Worm (Caenorhabditis elegans) whole organism, mixed stage, embryonic: ENCODE data around the gene tni-3.

Experiments used
- M03D4.4 ChIP-seq: sonication (generic microtip); optimal IDR thresholded peaks from 2 replicates; lab custom pipeline; 2017; ENCODE audit warnings: mild to moderate bottlenecking, missing genetic modification characterization, missing compliant biosample characterization
- bed-3 ChIP-seq: fragments of 200-800 bp; sonication (Bioruptor generic); optimal IDR thresholded peaks from 3 replicates; lab custom pipeline; 2018; ENCODE audit warnings: mild to moderate bottlenecking, missing genetic modification characterization, moderate library complexity, missing compliant biosample characterization
- blmp-1 ChIP-seq: fragments of 150-350 bp; optimal IDR thresholded peaks from 2 replicates; lab custom pipeline; 2014; ENCODE audit warnings: missing biosample characterization, missing genetic modification characterization
- ceh-39 ChIP-seq: fragments of 150-350 bp; optimal IDR thresholded peaks from 2 replicates; lab custom pipeline; 2014; ENCODE audit warnings: missing biosample characterization, missing genetic modification characterization
- ceh-43 ChIP-seq: fragments of 200-800 bp; sonication (Bioruptor generic); optimal IDR thresholded peaks from 2 replicates; lab custom pipeline; 2018; ENCODE audit warnings: mild to moderate bottlenecking, missing genetic modification characterization, moderate library complexity, missing compliant biosample characterization
- ceh-83 ChIP-seq: fragments of 200-800 bp; sonication (Bioruptor generic); optimal IDR thresholded peaks from 2 replicates; lab custom pipeline; 2018; ENCODE audit warnings: mild to moderate bottlenecking, missing genetic modification characterization, missing compliant biosample characterization
- ces-1 ChIP-seq: fragments of 150-350 bp; optimal IDR thresholded peaks from 2 replicates; lab custom pipeline; 2014; ENCODE audit warnings: missing biosample characterization, missing genetic modification reagents, missing genetic modification characterization
- cnd-1 ChIP-seq: fragments of 200-800 bp; sonication (Bioruptor generic); optimal IDR thresholded peaks from 2 replicates; lab custom pipeline; 2018; ENCODE audit warnings: mild to moderate bottlenecking, missing genetic modification characterization, missing compliant biosample characterization
- drap-1 ChIP-seq: fragments of 200-800 bp; sonication (Bioruptor generic); optimal IDR thresholded peaks from 3 replicates; lab custom pipeline; 2018; ENCODE audit warnings: mild to moderate bottlenecking, missing genetic modification characterization, missing compliant biosample characterization
- elt-1 ChIP-seq: sonication (generic microtip); optimal IDR thresholded peaks from 2 replicates; lab custom pipeline; 2017; ENCODE audit warnings: missing genetic modification characterization, mild to moderate bottlenecking, missing compliant biosample characterization, antibody characterized with exemption, moderate library complexity, borderline replicate concordance; ENCODE audit not compliant: insufficient read depth
- elt-3 ChIP-seq: fragments of 150-350 bp; optimal IDR thresholded peaks from 2 replicates; lab custom pipeline; 2014; ENCODE audit warnings: missing biosample characterization, missing genetic modification characterization
- flh-1 ChIP-seq: fragments of 200-800 bp; sonication (Bioruptor generic); optimal IDR thresholded peaks from 2 replicates; lab custom pipeline; 2018; ENCODE audit warnings: mild to moderate bottlenecking, missing genetic modification characterization, moderate library complexity, missing compliant biosample characterization
- ham-2 ChIP-seq: fragments of 200-800 bp; sonication (Bioruptor generic); optimal IDR thresholded peaks from 2 replicates; lab custom pipeline; 2018; ENCODE audit warnings: mild to moderate bottlenecking, missing genetic modification characterization, missing compliant biosample characterization
- hlh-1 ChIP-seq: fragments of 150-350 bp; optimal IDR thresholded peaks from 2 replicates; lab custom pipeline; 2014; ENCODE audit warnings: missing biosample characterization, missing genetic modification reagents, missing genetic modification characterization
- lin-13 ChIP-seq: fragments of 150-350 bp; optimal IDR thresholded peaks from 2 replicates; lab custom pipeline; 2014; ENCODE audit warnings: missing biosample characterization, missing genetic modification characterization
- lin-32 ChIP-seq: fragments of 200-800 bp; sonication (Bioruptor generic); optimal IDR thresholded peaks from 2 replicates; lab custom pipeline; 2018; ENCODE audit warnings: mild to moderate bottlenecking, missing genetic modification characterization, missing compliant biosample characterization
- lsy-2 ChIP-seq: fragments of 150-350 bp; optimal IDR thresholded peaks from 2 replicates; lab custom pipeline; 2014; ENCODE audit warnings: missing biosample characterization, missing genetic modification characterization
- mab-5 ChIP-seq: fragments of 150-350 bp; optimal IDR thresholded peaks from 2 replicates; lab custom pipeline; 2014; ENCODE audit warnings: missing biosample characterization, missing genetic modification characterization
- mep-1 ChIP-seq: fragments of 150-350 bp; optimal IDR thresholded peaks from 2 replicates; lab custom pipeline; 2017; ENCODE audit warnings: missing biosample characterization, missing genetic modification reagents, missing genetic modification characterization, inconsistent platforms
- mls-2 ChIP-seq: sonication (generic microtip); optimal IDR thresholded peaks from 2 replicates; lab custom pipeline; 2016; ENCODE audit warnings: mild to moderate bottlenecking, missing genetic modification characterization, moderate library complexity, missing compliant biosample characterization
- nhr-12 ChIP-seq: fragments of 150-350 bp; optimal IDR thresholded peaks from 2 replicates; lab custom pipeline; 2014; ENCODE audit warnings: missing biosample characterization, missing genetic modification characterization
- nhr-2 ChIP-seq: fragments of 150-350 bp; optimal IDR thresholded peaks from 2 replicates; lab custom pipeline; 2014; ENCODE audit warnings: missing biosample characterization, missing genetic modification characterization
- nhr-237 ChIP-seq: fragments of 150-350 bp; optimal IDR thresholded peaks from 2 replicates; lab custom pipeline; 2014; ENCODE audit warnings: missing biosample characterization, missing genetic modification characterization
- nhr-28 ChIP-seq: fragments of 150-350 bp; optimal IDR thresholded peaks from 2 replicates; lab custom pipeline; 2014; ENCODE audit warnings: missing biosample characterization, missing genetic modification characterization
- pha-4 ChIP-seq: fragments of 150-350 bp; optimal IDR thresholded peaks from 2 replicates; lab custom pipeline; 2018; ENCODE audit warnings: missing biosample characterization, missing genetic modification reagents, missing genetic modification characterization
- sem-2 ChIP-seq: fragments of 200-800 bp; sonication (Bioruptor generic); optimal IDR thresholded peaks from 2 replicates; lab custom pipeline; 2018; ENCODE audit warnings: mild to moderate bottlenecking, missing genetic modification characterization, missing compliant biosample characterization
- snpc-4 ChIP-seq: fragments of 150-350 bp; optimal IDR thresholded peaks from 2 replicates; lab custom pipeline; 2014; ENCODE audit warnings: missing biosample characterization, missing genetic modification characterization
- sptf-1 ChIP-seq: sonication (generic microtip); optimal IDR thresholded peaks from 2 replicates; lab custom pipeline; 2017; ENCODE audit warnings: mild to moderate bottlenecking, missing genetic modification characterization, moderate library complexity, missing compliant biosample characterization
- tbx-8 ChIP-seq: fragments of 200-800 bp; sonication (Bioruptor generic); optimal IDR thresholded peaks from 2 replicates; lab custom pipeline; 2018; ENCODE audit warnings: mild to moderate bottlenecking, missing genetic modification characterization, moderate library complexity, missing compliant biosample characterization
- unc-120 ChIP-seq: sonication (generic microtip); optimal IDR thresholded peaks from 2 replicates; lab custom pipeline; 2017; ENCODE audit warnings: missing genetic modification characterization, missing compliant biosample characterization; ENCODE audit not compliant: poor library complexity, severe bottlenecking
- unc-39 ChIP-seq: fragments of 150-350 bp; optimal IDR thresholded peaks from 2 replicates; lab custom pipeline; 2014; ENCODE audit warnings: missing biosample characterization, missing genetic modification characterization
- unc-62 ChIP-seq: fragments of 150-350 bp; optimal IDR thresholded peaks from 2 replicates; lab custom pipeline; 2014; ENCODE audit warnings: missing biosample characterization, missing genetic modification reagents, missing genetic modification characterization
- zip-8 ChIP-seq: fragments of 150-350 bp; optimal IDR thresholded peaks from 2 replicates; lab custom pipeline; 2014; ENCODE audit warnings: missing biosample characterization, missing genetic modification characterization
- ztf-11 ChIP-seq: fragments of 150-350 bp; optimal IDR thresholded peaks from 2 replicates; lab custom pipeline; 2014; ENCODE audit warnings: missing biosample characterization, missing genetic modification characterization

The tni-3 gene

ce11 chrV:16842941-16843340 lies 8.0 kb upstream of the tni-3 start, which contains the start of gene clec-25:
Gene clec-25 (plus strand): TSS chrV:16843241.
- TF ChIP-seq bed-3: no peak
- no peak for TF ChIP-seq nhr-12
- no peak for TF ChIP-seq ceh-43 (GFP tag; lab: Kevin White, UChicago)
- no peak for TF ChIP-seq blmp-1 (tag; lab: Kevin White, UChicago)
- TF ChIP-seq ztf-11: no peak
- TF ChIP-seq hlh-1 (tag; lab: Kevin White, UChicago): no peak
- no peak for TF ChIP-seq nhr-2 (tag; lab: Kevin White, UChicago)
- no peak for TF ChIP-seq ceh-39 (tag; lab: Kevin White, UChicago)
- no peak for TF ChIP-seq ceh-83
- TF ChIP-seq snpc-4 (tag; lab: Kevin White, UChicago): no peak
- no peak for TF ChIP-seq M03D4.4 (tag; lab: Kevin White, UChicago)

- TF ChIP-seq sem-2 (GFP tag; lab: Kevin White, UChicago): no peak
- no peak for TF ChIP-seq zip-8 (tag; lab: Kevin White, UChicago)
- TF ChIP-seq unc-39 (tag; lab: Kevin White, UChicago): no peak
- no peak for TF ChIP-seq sptf-1 (tag; lab: Kevin White, UChicago)
- no peak for TF ChIP-seq ceh-39 (tag; lab: Kevin White, UChicago)
- TF ChIP-seq mep-1 (tag; lab: Kevin White, UChicago): no peak
- TF ChIP-seq ceh-83: no peak
- TF ChIP-seq tbx-8: no peak
- TF ChIP-seq blmp-1 (tag; lab: Kevin White, UChicago): no peak
- TF ChIP-seq unc-120: no peak
- TF ChIP-seq elt-1: no peak
- TF ChIP-seq lsy-2: no peak
- no peak for TF ChIP-seq cnd-1 (tag; lab: Kevin White, UChicago)
- no peak for TF ChIP-seq ham-2
- TF ChIP-seq ztf-11: no peak
- no peak for TF ChIP-seq elt-3
- no peak for TF ChIP-seq lin-32
- no peak for TF ChIP-seq lin-13 (tag; lab: Kevin White, UChicago)
- TF ChIP-seq mab-5: no peak
These were observed 6.0 kb upstream of the tni-3 start, which contains the start of gene clec-40 for ce11 chrV:16840961-16841360. Gene clec-40 (minus strand): TSS chrV:16841061.

- no peak for TF ChIP-seq unc-62
- TF ChIP-seq ham-2: no peak
- no peak for TF ChIP-seq ceh-83
- no peak for TF ChIP-seq elt-3
- no peak for TF ChIP-seq M03D4.4 (tag; lab: Kevin White, UChicago)
- TF ChIP-seq sem-2 (GFP tag; lab: Kevin White, UChicago): no peak
- no peak for TF ChIP-seq ztf-11
- no peak for TF ChIP-seq ceh-43 (GFP tag; lab: Kevin White, UChicago)
- TF ChIP-seq mls-2 (tag; lab: Kevin White, UChicago): no peak
- no peak for TF ChIP-seq blmp-1 (tag; lab: Kevin White, UChicago)
- TF ChIP-seq nhr-12: no peak
- TF ChIP-seq lin-32: no peak
- TF ChIP-seq drap-1 (GFP tag; lab: Kevin White, UChicago): no peak
- TF ChIP-seq sptf-1 (tag; lab: Kevin White, UChicago): no peak
- no peak for TF ChIP-seq mep-1 (tag; lab: Kevin White, UChicago)
- no peak for TF ChIP-seq nhr-2 (tag; lab: Kevin White, UChicago)
- TF ChIP-seq mab-5: no peak
- TF ChIP-seq unc-120: no peak
These were observed 5.4 kb upstream of the tni-3 start for ce11 chrV:16840283-16840682.

- TF ChIP-seq nhr-12: no peak
- no peak for TF ChIP-seq ceh-83
- no peak for TF ChIP-seq ham-2
- TF ChIP-seq nhr-237 (tag; lab: Kevin White, UChicago): no peak
- TF ChIP-seq nhr-28 (tag; lab: Kevin White, UChicago): no peak
- TF ChIP-seq flh-1 (GFP tag; lab: Kevin White, UChicago): no peak
- no peak for TF ChIP-seq pha-4 (tag; lab: Kevin White, UChicago)
- no peak for TF ChIP-seq ces-1 (GFP tag; lab: Kevin White, UChicago)
- TF ChIP-seq sem-2 (GFP tag; lab: Kevin White, UChicago): no peak
- TF ChIP-seq ztf-11: no peak
- no peak for TF ChIP-seq mls-2 (tag; lab: Kevin White, UChicago)
- no peak for TF ChIP-seq ceh-43 (GFP tag; lab: Kevin White, UChicago)
These were observed 3.5 kb upstream of the tni-3 start for ce11 chrV:16838435-16838834.
